Worm (Caenorhabditis elegans): ENCODE measurements around the gene W02D7.8.

W02D7.8 gene

DNA sequence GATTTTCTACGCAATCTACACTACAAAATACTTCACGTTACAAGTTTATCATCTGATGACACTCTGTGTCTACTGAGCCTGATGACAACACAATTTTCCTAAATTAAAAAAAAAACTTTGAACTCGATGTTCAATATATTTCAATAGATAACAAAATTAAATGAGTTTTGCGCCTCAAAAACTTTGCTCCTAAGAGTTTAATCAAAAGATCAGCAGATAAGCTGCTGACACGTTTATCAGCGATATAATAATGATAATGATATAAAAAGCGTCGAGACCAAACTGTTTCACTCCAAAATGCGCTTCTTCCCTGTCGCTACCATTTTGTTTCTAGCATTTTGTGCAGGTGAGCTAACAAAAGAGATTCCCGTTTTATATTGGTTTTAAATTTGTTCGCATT, 1.4 kb upstream of the W02D7.8 start, which contains the start of gene clec-218:
clec-218 (plus strand) TSS at position 262 of the 400 bp plus-strand sequence.
- no peak for TF ChIP-seq flt-1 (GFP tag; IDR thresholded peaks at IDR 0.05)
- TF ChIP-seq pes-1 (GFP tag; IDR thresholded peaks at IDR 0.05) = no peak
- TF ChIP-seq scrt-1 (GFP tag; IDR thresholded peaks at IDR 0.05) = no peak
- TF ChIP-seq tra-4 (tag; optimal IDR thresholded peaks at IDR 0.05) = no peak
- no peak for TF ChIP-seq ama-1 (optimal IDR thresholded peaks at IDR 0.05)
- TF ChIP-seq hnd-1 (tag; optimal IDR thresholded peaks at IDR 0.05) = no peak
- TF ChIP-seq tbx-37 (GFP tag; conservative IDR thresholded peaks at IDR 0.05) = no peak
- no peak for TF ChIP-seq B0310.2 (tag; optimal IDR thresholded peaks at IDR 0.05)
- TF ChIP-seq ets-7 (tag; optimal IDR thresholded peaks at IDR 0.05) = no peak
- no peak for TF ChIP-seq aly-1 (tag; optimal IDR thresholded peaks at IDR 0.05)
- no peak for TF ChIP-seq tbx-11 (GFP tag; IDR thresholded peaks at IDR 0.05)
- no peak for TF ChIP-seq ceh-13 (GFP tag; optimal IDR thresholded peaks at IDR 0.05)

DNA sequence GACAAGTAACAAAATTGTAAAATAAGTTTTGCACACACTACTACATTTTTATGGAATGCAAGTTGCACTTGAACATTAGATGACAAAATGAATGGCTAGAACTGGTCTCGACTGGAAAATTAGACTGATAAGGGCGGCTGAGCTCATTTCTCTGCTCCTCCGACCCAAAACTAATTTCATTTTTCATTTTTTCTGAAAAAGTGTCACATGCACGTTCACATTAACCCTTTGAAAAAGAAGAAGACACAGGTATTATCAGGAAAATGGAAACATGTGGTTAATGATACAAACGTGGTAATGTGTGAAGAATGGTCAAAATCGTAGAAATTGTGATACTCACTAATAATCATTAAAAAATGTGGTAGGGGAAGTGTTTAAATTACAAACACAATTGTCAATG, 747 bp upstream of the W02D7.8 start:
- TF ChIP-seq ceh-36 (tag; optimal IDR thresholded peaks at IDR 0.05) = no peak
- TF ChIP-seq ets-7 (tag; optimal IDR thresholded peaks at IDR 0.05) = no peak
- TF ChIP-seq tra-4 (tag; optimal IDR thresholded peaks at IDR 0.05) = no peak
- TF ChIP-seq hmg-4 (GFP tag; optimal IDR thresholded peaks at IDR 0.05) = no peak
- no peak for TF ChIP-seq sea-1 (GFP tag; conservative IDR thresholded peaks at IDR 0.05)
- no peak for TF ChIP-seq hmbx-1 (tag; optimal IDR thresholded peaks at IDR 0.05)
- TF ChIP-seq aly-1 (tag; optimal IDR thresholded peaks at IDR 0.05) = no peak
- TF ChIP-seq B0310.2 (tag; optimal IDR thresholded peaks at IDR 0.05) = no peak

DNA sequence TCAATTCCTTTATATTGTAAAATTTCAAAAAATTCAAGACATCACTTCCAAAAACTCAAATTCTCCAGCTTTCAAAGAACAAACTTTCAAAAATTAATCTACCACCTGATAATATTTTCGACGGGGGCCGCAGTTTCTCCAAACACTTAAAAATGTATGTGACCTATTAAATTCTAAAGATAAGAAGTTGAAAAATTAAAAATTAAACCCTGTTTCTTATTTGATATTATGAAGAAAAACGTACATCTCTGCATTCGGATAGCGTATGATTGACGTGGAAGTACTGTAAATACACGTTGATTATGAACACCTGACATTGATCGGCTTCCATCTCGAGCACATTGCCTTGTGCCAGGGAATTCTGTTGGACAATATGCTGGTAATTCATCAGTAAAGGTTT, 326 bp downstream of the W02D7.8 start:
- no peak for TF ChIP-seq ama-1 (optimal IDR thresholded peaks at IDR 0.05)
- TF ChIP-seq hmg-4 (GFP tag; optimal IDR thresholded peaks at IDR 0.05) = no peak
- TF ChIP-seq scrt-1 (GFP tag; IDR thresholded peaks at IDR 0.05) = no peak
- no peak for TF ChIP-seq tbx-37 (GFP tag; conservative IDR thresholded peaks at IDR 0.05)
- TF ChIP-seq tra-4 (tag; optimal IDR thresholded peaks at IDR 0.05) = no peak
- TF ChIP-seq sea-1 (GFP tag; conservative IDR thresholded peaks at IDR 0.05) = no peak
- no peak for TF ChIP-seq hmbx-1 (tag; optimal IDR thresholded peaks at IDR 0.05)
- TF ChIP-seq ets-7 (tag; optimal IDR thresholded peaks at IDR 0.05) = no peak
- TF ChIP-seq tbx-11 (GFP tag; IDR thresholded peaks at IDR 0.05) = no peak
- no peak for TF ChIP-seq ceh-36 (tag; optimal IDR thresholded peaks at IDR 0.05)
- TF ChIP-seq B0310.2 (tag; optimal IDR thresholded peaks at IDR 0.05) = no peak
- no peak for TF ChIP-seq F13C5.2 (tag; optimal IDR thresholded peaks at IDR 0.05)
- no peak for TF ChIP-seq ceh-13 (GFP tag; optimal IDR thresholded peaks at IDR 0.05)
- TF ChIP-seq flt-1 (GFP tag; IDR thresholded peaks at IDR 0.05) = no peak
- TF ChIP-seq pes-1 (GFP tag; IDR thresholded peaks at IDR 0.05) = no peak
- TF ChIP-seq aly-1 (tag; optimal IDR thresholded peaks at IDR 0.05) = no peak
- no peak for TF ChIP-seq hnd-1 (tag; optimal IDR thresholded peaks at IDR 0.05)

- TF ChIP-seq ceh-36 (tag; optimal IDR thresholded peaks at IDR 0.05) (no peak), B0310.2 (tag; optimal IDR thresholded peaks at IDR 0.05) (no peak), tbx-37 (GFP tag; conservative IDR thresholded peaks at IDR 0.05) (no peak), hmbx-1 (tag; optimal IDR thresholded peaks at IDR 0.05) (no peak), hnd-1 (tag; optimal IDR thresholded peaks at IDR 0.05) (no peak), aly-1 (tag; optimal IDR thresholded peaks at IDR 0.05) (no peak), flt-1 (GFP tag; IDR thresholded peaks at IDR 0.05) (no peak), sea-1 (GFP tag; conservative IDR thresholded peaks at IDR 0.05) (no peak), hmg-4 (GFP tag; optimal IDR thresholded peaks at IDR 0.05) (no peak), ceh-13 (GFP tag; optimal IDR thresholded peaks at IDR 0.05) (no peak), tra-4 (tag; optimal IDR thresholded peaks at IDR 0.05) (no peak), scrt-1 (GFP tag; IDR thresholded peaks at IDR 0.05) (no peak), F13C5.2 (tag; optimal IDR thresholded peaks at IDR 0.05) (no peak), ama-1 (optimal IDR thresholded peaks at IDR 0.05) (no peak), tbx-11 (GFP tag; IDR thresholded peaks at IDR 0.05) (no peak), pes-1 (GFP tag; IDR thresholded peaks at IDR 0.05) (no peak)
These were observed 1.6 kb downstream of the W02D7.8 start, which contains the start of gene W02D7.11 for ce11 chrV:8304461-8305195. Gene W02D7.11, minus strand, starts transcription at chrV:8304511.

DNA sequence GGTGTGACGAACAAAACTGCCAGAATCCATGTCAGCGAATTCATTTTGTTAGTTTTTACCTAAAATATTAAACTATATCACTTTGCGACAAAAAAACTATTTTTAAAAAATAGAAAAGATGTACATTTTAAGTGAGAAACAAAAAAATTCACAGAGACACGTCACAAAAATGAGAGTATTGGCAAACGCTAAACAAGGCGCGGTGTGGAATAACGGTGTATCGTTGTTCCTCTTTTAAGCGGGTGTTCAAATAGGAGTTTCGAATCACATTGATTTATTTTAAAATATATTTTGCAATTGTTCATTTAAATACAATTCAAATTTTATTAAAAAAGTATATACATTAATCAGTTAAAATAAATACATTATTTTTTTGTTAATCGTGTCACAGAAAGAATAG, 3.7 kb downstream of the W02D7.8 start, which contains the start of gene sel-9:
sel-9 (minus strand) TSS at position 59 of the 400 bp plus-strand sequence.
- TF ChIP-seq tra-4 (tag; optimal IDR thresholded peaks at IDR 0.05) (no peak), B0310.2 (tag; optimal IDR thresholded peaks at IDR 0.05) (no peak), hmbx-1 (tag; optimal IDR thresholded peaks at IDR 0.05) (no peak), scrt-1 (GFP tag; IDR thresholded peaks at IDR 0.05) (no peak), hnd-1 (tag; optimal IDR thresholded peaks at IDR 0.05) (no peak), tbx-37 (GFP tag; conservative IDR thresholded peaks at IDR 0.05) (no peak), hmg-4 (GFP tag; optimal IDR thresholded peaks at IDR 0.05) (no peak), tbx-11 (GFP tag; IDR thresholded peaks at IDR 0.05) (no peak), flt-1 (GFP tag; IDR thresholded peaks at IDR 0.05) (no peak), ama-1 (optimal IDR thresholded peaks at IDR 0.05) (no peak), F13C5.2 (tag; optimal IDR thresholded peaks at IDR 0.05) (no peak), pes-1 (GFP tag; IDR thresholded peaks at IDR 0.05) (no peak), ceh-36 (tag; optimal IDR thresholded peaks at IDR 0.05) (no peak), sea-1 (GFP tag; conservative IDR thresholded peaks at IDR 0.05) (no peak), ets-7 (tag; optimal IDR thresholded peaks at IDR 0.05) (no peak)

DNA sequence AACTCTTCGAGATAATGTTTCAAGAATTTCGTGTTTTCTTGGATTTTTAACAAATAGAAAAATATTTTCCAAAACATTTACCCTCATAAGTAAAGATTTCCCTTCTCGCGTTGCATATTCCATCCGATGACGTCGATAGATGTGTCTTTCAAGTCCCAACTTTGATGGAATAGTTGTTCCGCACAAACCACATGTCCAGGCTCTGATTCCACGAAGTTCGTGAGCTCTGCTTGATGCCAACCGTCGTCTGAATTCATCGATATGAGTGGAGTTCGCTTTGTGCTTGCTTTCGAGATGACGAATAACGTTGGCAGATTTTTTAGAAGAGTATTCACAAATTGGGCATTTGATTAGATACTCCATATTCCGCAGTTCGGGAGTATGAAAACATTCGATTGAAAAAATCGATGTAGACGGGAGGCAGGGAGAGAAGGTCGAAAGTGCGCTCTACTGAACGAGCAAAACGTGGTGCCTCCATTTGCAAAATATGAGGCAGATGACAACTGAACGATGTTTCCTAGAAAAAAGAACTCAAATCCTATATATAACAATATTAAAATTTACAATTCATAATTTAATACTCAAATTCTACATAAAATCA, 5.2 kb downstream of the W02D7.8 start, which contains the start of gene W02D7.6:
W02D7.6 (minus strand) TSS at position 573 of the 601 bp plus-strand sequence.
- TF ChIP-seq hmbx-1 (tag; optimal IDR thresholded peaks at IDR 0.05) (no peak), ets-7 (tag; optimal IDR thresholded peaks at IDR 0.05) (no peak), sea-1 (GFP tag; conservative IDR thresholded peaks at IDR 0.05) (no peak), F13C5.2 (tag; optimal IDR thresholded peaks at IDR 0.05) (no peak), B0310.2 (tag; optimal IDR thresholded peaks at IDR 0.05) (no peak), tbx-11 (GFP tag; IDR thresholded peaks at IDR 0.05) (no peak), aly-1 (tag; optimal IDR thresholded peaks at IDR 0.05) (no peak), hnd-1 (tag; optimal IDR thresholded peaks at IDR 0.05) (no peak), pes-1 (GFP tag; IDR thresholded peaks at IDR 0.05) (no peak), scrt-1 (GFP tag; IDR thresholded peaks at IDR 0.05) (no peak), tbx-37 (GFP tag; conservative IDR thresholded peaks at IDR 0.05) (no peak), ceh-13 (GFP tag; optimal IDR thresholded peaks at IDR 0.05) (no peak), hmg-4 (GFP tag; optimal IDR thresholded peaks at IDR 0.05) (no peak), tra-4 (tag; optimal IDR thresholded peaks at IDR 0.05) (no peak)

Data from whole organism, early embryonic.